Worm (Caenorhabditis elegans) whole organism, L3 larva: ENCODE results near the gene cpar-1.

Source experiments
- R02D3.7 ChIP-seq: fragments of 150-350 bp; optimal IDR thresholded peaks from 2 replicates; lab custom pipeline; 2014; ENCODE audit warnings: missing biosample characterization, missing genetic modification characterization
- ZK546.5 ChIP-seq: sonication (generic microtip); optimal IDR thresholded peaks from 2 replicates; lab custom pipeline; 2017; ENCODE audit warnings: missing biosample characterization, missing genetic modification characterization
- ceh-16 ChIP-seq: sonication (generic microtip); optimal IDR thresholded peaks from 2 replicates; lab custom pipeline; 2017; ENCODE audit warnings: missing biosample characterization, missing genetic modification characterization
- ceh-82 ChIP-seq: fragments of 150-350 bp; optimal IDR thresholded peaks from 2 replicates; lab custom pipeline; 2014; ENCODE audit warnings: missing biosample characterization, missing genetic modification characterization
- ceh-9 ChIP-seq: sonication (generic microtip); optimal IDR thresholded peaks from 2 replicates; lab custom pipeline; 2018; ENCODE audit warnings: missing biosample characterization, missing genetic modification characterization
- daf-12 ChIP-seq: fragments of 150-350 bp; optimal IDR thresholded peaks from 2 replicates; lab custom pipeline; 2014; ENCODE audit warnings: missing biosample characterization, missing genetic modification reagents, missing genetic modification characterization
- egl-27 ChIP-seq: sonication (generic microtip); optimal IDR thresholded peaks from 4 replicates; lab custom pipeline; 2017; ENCODE audit warnings: missing biosample characterization, missing genetic modification reagents, missing genetic modification characterization
- egl-5 ChIP-seq: fragments of 150-350 bp; optimal IDR thresholded peaks from 2 replicates; lab custom pipeline; 2017; ENCODE audit warnings: missing biosample characterization, missing genetic modification reagents, missing genetic modification characterization, inconsistent platforms
- elt-1 ChIP-seq: fragments of 150-350 bp; optimal IDR thresholded peaks from 2 replicates; lab custom pipeline; 2014; ENCODE audit warnings: missing biosample characterization, missing genetic modification characterization
- elt-2 ChIP-seq: sonication (generic microtip); optimal IDR thresholded peaks from 2 replicates; lab custom pipeline; 2016; ENCODE audit warnings: missing genetic modification reagents, mild to moderate bottlenecking, missing genetic modification characterization, missing compliant biosample characterization
- elt-3 ChIP-seq, 3 experiments: fragments of 150-350 bp in 1 of 3; sonication (generic microtip) in 2 of 3; optimal IDR thresholded peaks; 2 replicates in 2 of 3; 4 replicates in 1 of 3; lab custom pipeline; 2014 to 2017; ENCODE audit warnings: missing biosample characterization in 3 of 3, missing genetic modification characterization in 3 of 3
- fkh-10 ChIP-seq: sonication (generic microtip); optimal IDR thresholded peaks from 2 replicates; lab custom pipeline; 2017; ENCODE audit warnings: missing biosample characterization, missing genetic modification reagents, missing genetic modification characterization
- fkh-2 ChIP-seq: fragments of 150-350 bp; optimal IDR thresholded peaks from 2 replicates; lab custom pipeline; 2014; ENCODE audit warnings: missing biosample characterization, missing genetic modification reagents, missing genetic modification characterization
- fos-1 ChIP-seq: fragments of 150-350 bp; optimal IDR thresholded peaks from 2 replicates; lab custom pipeline; 2014; ENCODE audit warnings: missing biosample characterization, missing genetic modification characterization
- hmg-11 ChIP-seq: sonication (generic microtip); optimal IDR thresholded peaks from 2 replicates; lab custom pipeline; 2016; ENCODE audit warnings: missing genetic modification characterization, missing compliant biosample characterization
- jun-1 ChIP-seq: fragments of 150-350 bp; optimal IDR thresholded peaks from 2 replicates; lab custom pipeline; 2014; ENCODE audit warnings: missing biosample characterization, missing genetic modification reagents, missing genetic modification characterization
- lin-39 ChIP-seq: fragments of 150-350 bp; optimal IDR thresholded peaks from 2 replicates; lab custom pipeline; 2018; ENCODE audit warnings: missing biosample characterization, missing genetic modification reagents, missing genetic modification characterization
- mdl-1 ChIP-seq: fragments of 150-350 bp; optimal IDR thresholded peaks from 2 replicates; lab custom pipeline; 2014; ENCODE audit warnings: missing biosample characterization, missing genetic modification characterization
- mml-1 ChIP-seq: fragments of 150-350 bp; sonication (generic microtip); optimal IDR thresholded peaks from 3 replicates; lab custom pipeline; 2014; ENCODE audit warnings: missing biosample characterization, missing genetic modification characterization
- nfya-1 ChIP-seq: sonication (generic microtip); optimal IDR thresholded peaks from 2 replicates; lab custom pipeline; 2017; ENCODE audit warnings: missing genetic modification characterization, mild to moderate bottlenecking, missing compliant biosample characterization, antibody characterized with exemption, moderate library complexity; ENCODE audit not compliant: insufficient read depth
- nhr-11 ChIP-seq: fragments of 150-350 bp; optimal IDR thresholded peaks from 2 replicates; lab custom pipeline; 2014; ENCODE audit warnings: missing biosample characterization, missing genetic modification characterization
- nhr-23 ChIP-seq: fragments of 150-350 bp; optimal IDR thresholded peaks from 2 replicates; lab custom pipeline; 2014; ENCODE audit warnings: missing biosample characterization, missing genetic modification reagents, missing genetic modification characterization
- nhr-237 ChIP-seq: fragments of 150-350 bp; optimal IDR thresholded peaks from 2 replicates; lab custom pipeline; 2014; ENCODE audit warnings: missing biosample characterization, missing genetic modification characterization
- nhr-25 ChIP-seq: sonication (generic microtip); optimal IDR thresholded peaks from 2 replicates; lab custom pipeline; 2017; ENCODE audit warnings: missing biosample characterization, missing genetic modification characterization
- nhr-28 ChIP-seq: fragments of 150-350 bp; optimal IDR thresholded peaks from 2 replicates; lab custom pipeline; 2014; ENCODE audit warnings: missing biosample characterization, missing genetic modification characterization
- nhr-67 ChIP-seq: fragments of 150-350 bp; optimal IDR thresholded peaks from 2 replicates; lab custom pipeline; 2014; ENCODE audit warnings: missing biosample characterization, missing genetic modification characterization
- nhr-76 ChIP-seq: fragments of 150-350 bp; sonication (generic microtip); optimal IDR thresholded peaks from 5 replicates; lab custom pipeline; 2014; ENCODE audit warnings: missing biosample characterization, missing genetic modification characterization
- pha-4 ChIP-seq: fragments of 150-350 bp; optimal IDR thresholded peaks from 2 replicates; lab custom pipeline; 2014; ENCODE audit warnings: missing biosample characterization, missing genetic modification reagents, missing genetic modification characterization
- pqm-1 ChIP-seq: fragments of 150-350 bp; optimal IDR thresholded peaks from 2 replicates; lab custom pipeline; 2017; ENCODE audit warnings: missing biosample characterization, missing genetic modification characterization, inconsistent platforms
- skn-1 ChIP-seq: fragments of 150-350 bp; optimal IDR thresholded peaks from 2 replicates; lab custom pipeline; 2014; ENCODE audit warnings: missing biosample characterization, missing genetic modification characterization
- snpc-4 ChIP-seq: fragments of 150-350 bp; optimal IDR thresholded peaks from 2 replicates; lab custom pipeline; 2014; ENCODE audit warnings: missing biosample characterization, missing genetic modification characterization
- tbx-2 ChIP-seq: sonication (generic microtip); optimal IDR thresholded peaks from 2 replicates; lab custom pipeline; 2016; ENCODE audit warnings: mild to moderate bottlenecking, missing genetic modification characterization, missing compliant biosample characterization
- unc-39 ChIP-seq: sonication (generic microtip); optimal IDR thresholded peaks from 4 replicates; lab custom pipeline; 2017; ENCODE audit warnings: missing biosample characterization, missing genetic modification characterization
- unc-62 ChIP-seq: fragments of 150-350 bp; sonication (generic microtip); optimal IDR thresholded peaks from 4 replicates; lab custom pipeline; 2014; ENCODE audit warnings: missing biosample characterization, missing genetic modification reagents, missing genetic modification characterization
- zag-1 ChIP-seq: fragments of 150-350 bp; optimal IDR thresholded peaks from 2 replicates; lab custom pipeline; 2014; ENCODE audit warnings: missing biosample characterization, missing genetic modification characterization
- ztf-11 ChIP-seq: fragments of 150-350 bp; optimal IDR thresholded peaks from 2 replicates; lab custom pipeline; 2014; ENCODE audit warnings: missing biosample characterization, missing genetic modification characterization
- ztf-4 ChIP-seq: fragments of 150-350 bp; optimal IDR thresholded peaks from 2 replicates; lab custom pipeline; 2014; ENCODE audit warnings: missing biosample characterization, missing genetic modification characterization

Gene cpar-1

DNA sequence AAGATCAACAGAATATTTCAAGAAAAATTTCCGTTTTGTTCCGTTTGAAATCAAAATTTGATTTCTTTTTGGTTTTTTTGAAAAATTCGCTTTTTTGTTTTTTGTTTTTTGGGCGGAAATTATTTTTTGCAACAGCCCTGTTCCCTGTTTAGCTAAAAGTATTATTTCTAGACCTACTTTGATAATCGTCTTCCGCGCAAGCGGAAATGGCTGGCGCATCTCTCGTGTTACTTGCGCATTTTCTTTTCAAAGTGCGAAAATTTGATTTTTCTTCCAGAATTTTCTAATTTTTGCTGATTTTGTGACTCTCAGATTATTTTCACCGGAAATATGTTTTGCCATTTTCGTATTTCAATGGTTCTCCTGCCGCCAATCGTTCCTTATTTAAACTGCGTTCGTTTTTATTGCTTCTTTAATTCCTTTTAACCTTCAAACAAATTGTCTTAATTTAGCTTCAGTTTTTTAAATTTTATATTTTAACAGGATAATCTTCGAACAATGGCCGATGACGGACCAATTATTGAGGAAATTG lies at the start of gene cpar-1:
Gene cpar-1 (plus strand): TSS at position 482 of the 532 bp plus-strand sequence.
- TF ChIP-seq fos-1 (tag; lab: Kevin White, UChicago) (no peak), fkh-2 (tag; lab: Kevin White, UChicago) (no peak), ztf-4 (tag; lab: Kevin White, UChicago) (no peak), nhr-25 (tag; lab: Kevin White, UChicago) (no peak), unc-39 (tag; lab: Kevin White, UChicago) (no peak), nhr-237 (tag; lab: Kevin White, UChicago) (no peak), egl-27 (tag; lab: Kevin White, UChicago) (no peak), nhr-76 (tag; lab: Kevin White, UChicago) (no peak), elt-3 (tag; optimal IDR thresholded peaks at IDR 0.05; lab: Kevin White, UChicago) (no peak), nhr-11 (tag; lab: Kevin White, UChicago) (no peak), elt-1 (no peak), pqm-1 (tag; lab: Kevin White, UChicago) (no peak), nhr-28 (tag; lab: Kevin White, UChicago) (no peak), hmg-11 (tag; lab: Kevin White, UChicago) (no peak), ceh-16 (tag; lab: Kevin White, UChicago) (no peak), daf-12 (tag; lab: Kevin White, UChicago) (no peak), ztf-11 (tag; lab: Kevin White, UChicago) (no peak)

DNA sequence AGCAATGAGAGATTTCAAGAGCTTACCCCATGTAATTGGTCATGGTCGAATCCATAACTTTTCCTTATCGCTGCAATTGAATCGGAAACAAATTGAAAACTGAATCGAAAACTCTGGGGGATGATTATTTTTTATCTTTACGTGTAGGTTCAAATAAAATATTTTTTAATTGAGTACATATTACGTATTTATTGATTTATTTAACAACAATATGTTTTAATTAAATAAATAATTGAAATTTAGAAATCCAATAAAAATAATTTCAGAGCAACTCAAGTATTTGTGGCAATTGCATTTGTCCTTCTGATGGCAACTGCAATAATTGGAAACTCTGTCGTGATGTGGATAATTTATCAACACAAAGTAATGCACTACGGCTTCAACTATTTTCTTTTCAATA lies 48.3 kb upstream of the cpar-1 start, which contains the start of gene C38C10.3:
Gene C38C10.3 (minus strand): TSS at position 101 of the 400 bp plus-strand sequence.
- TF ChIP-seq tbx-2 (tag; lab: Kevin White, UChicago): no peak
- no peak for TF ChIP-seq ceh-16 (tag; lab: Kevin White, UChicago)
- no peak for TF ChIP-seq ceh-9 (tag; lab: Kevin White, UChicago)
- TF ChIP-seq unc-39 (tag; lab: Kevin White, UChicago): no peak
- TF ChIP-seq pha-4: no peak

DNA sequence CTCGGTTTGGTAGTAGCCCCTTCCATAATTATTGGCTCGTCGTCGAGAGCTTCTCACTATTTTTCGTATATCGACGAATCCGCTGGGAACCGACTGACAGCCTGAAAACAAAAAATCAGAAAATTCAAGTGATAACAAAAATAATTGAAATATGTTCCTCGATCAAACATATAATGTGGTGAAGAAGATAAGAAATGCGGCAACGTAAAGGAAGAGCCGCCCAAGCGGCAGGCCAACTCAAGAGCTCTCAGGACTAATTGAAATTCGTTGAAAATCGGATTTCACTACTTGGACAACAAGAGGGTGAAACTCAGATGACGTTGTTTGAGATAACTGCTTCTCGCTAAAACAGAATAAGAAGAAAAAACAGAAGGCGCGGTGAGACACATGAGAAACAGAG lies 43.9 kb upstream of the cpar-1 start, which contains the start of gene slc-17.2:
Gene slc-17.2 (minus strand): TSS at position 101 of the 400 bp plus-strand sequence.
- peak; percentile 7 for TF ChIP-seq fkh-10 (GFP tag; lab: Kevin White, UChicago)
- TF ChIP-seq nhr-25 (tag; lab: Kevin White, UChicago): no peak

DNA sequence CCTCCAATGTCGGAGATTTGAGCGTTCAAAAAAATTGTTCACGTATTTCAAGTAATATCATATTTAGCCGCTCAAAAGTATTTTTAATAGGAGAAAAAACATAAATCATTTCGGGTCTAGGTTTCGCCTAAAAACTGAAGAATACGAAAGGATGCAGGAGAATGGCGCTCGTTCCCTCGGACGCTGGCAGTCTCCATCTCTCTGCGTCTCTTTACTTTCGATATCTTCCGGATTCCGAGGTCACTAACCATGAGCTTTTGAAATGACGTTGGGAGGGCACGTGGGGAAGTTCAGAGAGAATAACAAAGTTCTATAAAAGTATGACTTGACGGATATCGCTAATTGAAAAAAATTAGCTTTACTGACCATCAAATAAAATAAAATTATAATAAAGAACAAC lies 42.9 kb upstream of the cpar-1 start:
- TF ChIP-seq elt-2 (tag; lab: Kevin White, UChicago): no peak
- TF ChIP-seq mdl-1 (tag; lab: Kevin White, UChicago): peak; percentile 2
- TF ChIP-seq ZK546.5 (tag; lab: Kevin White, UChicago): no peak
- no peak for TF ChIP-seq jun-1 (tag; lab: Kevin White, UChicago)
- TF ChIP-seq mml-1: no peak
- no peak for TF ChIP-seq skn-1 (tag; lab: Kevin White, UChicago)
- TF ChIP-seq nhr-28 (tag; lab: Kevin White, UChicago): no peak
- no peak for TF ChIP-seq nhr-25 (tag; lab: Kevin White, UChicago)
- no peak for TF ChIP-seq pqm-1 (tag; lab: Kevin White, UChicago)
- TF ChIP-seq ceh-82: no peak
- TF ChIP-seq egl-5 (tag; lab: Kevin White, UChicago): no peak
- no peak for TF ChIP-seq zag-1 (tag; lab: Kevin White, UChicago)
- TF ChIP-seq nfya-1 (tag; lab: Kevin White, UChicago): peak; percentile 34
- TF ChIP-seq snpc-4 (tag; lab: Kevin White, UChicago): no peak
- TF ChIP-seq ztf-4 (tag; lab: Kevin White, UChicago): no peak
- peak; percentile 9 for TF ChIP-seq lin-39 (tag; lab: Kevin White, UChicago)
- no peak for TF ChIP-seq R02D3.7
- TF ChIP-seq nhr-76 (tag; lab: Kevin White, UChicago): no peak
- no peak for TF ChIP-seq pha-4
- TF ChIP-seq elt-3 (tag; optimal IDR thresholded peaks at IDR 0.05; lab: Kevin White, UChicago): no peak
- no peak for TF ChIP-seq tbx-2 (tag; lab: Kevin White, UChicago)
- TF ChIP-seq nhr-23: no peak
- no peak for TF ChIP-seq nhr-67 (tag; lab: Kevin White, UChicago)
- TF ChIP-seq ztf-11 (tag; lab: Kevin White, UChicago): no peak
- no peak for TF ChIP-seq unc-62 (GFP tag; lab: Kevin White, UChicago)
- TF ChIP-seq, all 47 proteins: peak for 3
